Worm (Caenorhabditis elegans) whole organism, L2 larva: ENCODE measurements around the gene coq-8.

Source experiments
- C34F6.9 ChIP-seq: fragments of 150-350 bp; optimal IDR thresholded peaks from 2 replicates; lab custom pipeline; 2014; ENCODE audit warnings: missing biosample characterization, missing genetic modification characterization
- F13H6.1 ChIP-seq: sonication (generic microtip); optimal IDR thresholded peaks from 2 replicates; lab custom pipeline; 2016; ENCODE audit warnings: missing genetic modification characterization, missing compliant biosample characterization
- R02D3.7 ChIP-seq: fragments of 150-350 bp; optimal IDR thresholded peaks from 2 replicates; lab custom pipeline; 2014; ENCODE audit warnings: missing biosample characterization, missing genetic modification characterization
- blmp-1 ChIP-seq: sonication (generic microtip); optimal IDR thresholded peaks from 2 replicates; lab custom pipeline; 2017; ENCODE audit warnings: missing genetic modification characterization, mild to moderate bottlenecking, missing compliant biosample characterization, antibody characterized with exemption, moderate library complexity; ENCODE audit not compliant: insufficient read depth
- ceh-16 ChIP-seq: fragments of 150-350 bp; optimal IDR thresholded peaks from 2 replicates; lab custom pipeline; 2014; ENCODE audit warnings: missing biosample characterization, missing genetic modification characterization
- ceh-82 ChIP-seq: fragments of 150-350 bp; optimal IDR thresholded peaks from 2 replicates; lab custom pipeline; 2014; ENCODE audit warnings: missing biosample characterization, missing genetic modification characterization
- dmd-4 ChIP-seq: sonication (generic microtip); optimal IDR thresholded peaks from 2 replicates; lab custom pipeline; 2017; ENCODE audit warnings: missing biosample characterization, missing genetic modification characterization
- elt-1 ChIP-seq: fragments of 150-350 bp; optimal IDR thresholded peaks from 2 replicates; lab custom pipeline; 2014; ENCODE audit warnings: missing biosample characterization, missing genetic modification characterization
- fos-1 ChIP-seq: fragments of 150-350 bp; optimal IDR thresholded peaks from 2 replicates; lab custom pipeline; 2014; ENCODE audit warnings: missing biosample characterization, missing genetic modification characterization
- gmeb-1 ChIP-seq: fragments of 150-350 bp; optimal IDR thresholded peaks from 2 replicates; lab custom pipeline; 2014; ENCODE audit warnings: missing biosample characterization, missing genetic modification characterization
- mab-5 ChIP-seq: fragments of 150-350 bp; optimal IDR thresholded peaks from 2 replicates; lab custom pipeline; 2014; ENCODE audit warnings: missing biosample characterization, missing genetic modification characterization
- mbf-1 ChIP-seq: sonication (generic microtip); optimal IDR thresholded peaks from 2 replicates; lab custom pipeline; 2017; ENCODE audit warnings: missing biosample characterization, missing genetic modification characterization
- mdl-1 ChIP-seq, 2 experiments: fragments of 150-350 bp in 1 of 2; sonication (generic microtip) in 1 of 2; optimal IDR thresholded peaks; 2 replicates each; lab custom pipeline; 2017; ENCODE audit warnings: missing biosample characterization in 2 of 2, missing genetic modification characterization in 2 of 2
- nhr-10 ChIP-seq: sonication (generic microtip); optimal IDR thresholded peaks from 2 replicates; lab custom pipeline; 2017; ENCODE audit warnings: missing biosample characterization, missing genetic modification characterization
- nhr-21 ChIP-seq: fragments of 150-350 bp; optimal IDR thresholded peaks from 2 replicates; lab custom pipeline; 2014; ENCODE audit warnings: missing biosample characterization, missing genetic modification characterization
- sem-4 ChIP-seq: fragments of 150-350 bp; optimal IDR thresholded peaks from 2 replicates; lab custom pipeline; 2014; ENCODE audit warnings: missing biosample characterization, missing genetic modification reagents, missing genetic modification characterization
- skn-1 ChIP-seq: sonication (generic microtip); optimal IDR thresholded peaks from 2 replicates; lab custom pipeline; 2017; ENCODE audit warnings: missing biosample characterization, missing genetic modification characterization
- unc-55 ChIP-seq: fragments of 150-350 bp; sonication (generic microtip); optimal IDR thresholded peaks from 3 replicates; lab custom pipeline; 2014; ENCODE audit warnings: missing biosample characterization, missing genetic modification reagents, missing genetic modification characterization
- ztf-1 ChIP-seq: fragments of 200-800 bp; sonication (Bioruptor generic); conservative IDR thresholded peaks from 2 replicates; pipeline ENCODE4 v1.3.6; 2022; ENCODE audit warnings: missing genetic modification characterization, missing compliant biosample characterization
- ztf-11 ChIP-seq: sonication (generic microtip); optimal IDR thresholded peaks from 2 replicates; lab custom pipeline; 2017; ENCODE audit warnings: missing biosample characterization, missing genetic modification characterization

The coq-8 gene

ce11 chrIII:4913736-4914135 is 50.5 kb downstream of the coq-8 start:
- TF ChIP-seq gmeb-1 (no peak), blmp-1 (tag; lab: Kevin White, UChicago) (no peak), F13H6.1 (no peak), dmd-4 (tag; lab: Kevin White, UChicago) (no peak), ztf-1 (GFP tag; lab: Robert Waterston, UW) (no peak), nhr-10 (tag; lab: Kevin White, UChicago) (no peak), ceh-82 (tag; lab: Kevin White, UChicago) (no peak), elt-1 (no peak), skn-1 (tag; lab: Kevin White, UChicago) (no peak), R02D3.7 (tag; lab: Kevin White, UChicago) (no peak), mab-5 (tag; lab: Kevin White, UChicago) (no peak), ztf-11 (no peak), sem-4 (no peak), mdl-1 (tag; optimal IDR thresholded peaks at IDR 0.05; lab: Kevin White, UChicago) (no peak), mbf-1 (tag; lab: Kevin White, UChicago) (no peak), C34F6.9 (tag; lab: Kevin White, UChicago) (no peak), unc-55 (GFP tag; lab: Kevin White, UChicago) (no peak), ceh-16 (no peak), fos-1 (tag; lab: Kevin White, UChicago) (no peak), nhr-21 (no peak)
